Fruit fly (Drosophila melanogaster) whole organism, embryonic: ENCODE data around the gene CG44405.

Experiments used
- Antp ChIP-seq: fragments of 200-800 bp; sonication (Bioruptor generic); optimal IDR thresholded peaks from 3 replicates; lab custom pipeline; 2016; ENCODE audit warnings: missing biosample characterization, missing genetic modification characterization
- C15 ChIP-seq: fragments of 200-800 bp; sonication (Bioruptor generic); IDR thresholded peaks from 3 replicates; pipeline ENCODE4 v1.3.6; 2022; ENCODE audit warnings: missing biosample characterization, missing genetic modification characterization
- CG11093 ChIP-seq: fragments of 200-800 bp; sonication (Bioruptor generic); IDR thresholded peaks from 3 replicates; pipeline ENCODE4 v1.3.6; 2022; ENCODE audit warnings: missing biosample characterization, missing genetic modification characterization
- CG12155 ChIP-seq: fragments of 200-800 bp; sonication (Bioruptor generic); optimal IDR thresholded peaks from 3 replicates; lab custom pipeline; 2016; ENCODE audit warnings: missing biosample characterization, missing genetic modification characterization
- CG12659 ChIP-seq: fragments of 200-800 bp; sonication (Bioruptor generic); optimal IDR thresholded peaks from 3 replicates; lab custom pipeline; 2017; ENCODE audit warnings: mild to moderate bottlenecking, missing biosample characterization, missing genetic modification reagents, missing genetic modification characterization
- CG13894 ChIP-seq: fragments of 200-800 bp; sonication (Bioruptor generic); optimal IDR thresholded peaks from 3 replicates; lab custom pipeline; 2018; ENCODE audit warnings: missing biosample characterization, mild to moderate bottlenecking, missing genetic modification characterization, moderate library complexity
- CG14014 ChIP-seq: fragments of 200-800 bp; sonication (Bioruptor generic); IDR thresholded peaks from 2 replicates; pipeline ENCODE4 v1.3.6; 2022; ENCODE audit warnings: missing biosample characterization, missing genetic modification characterization
- CG14860 ChIP-seq: fragments of 200-800 bp; sonication (Bioruptor generic); IDR thresholded peaks from 3 replicates; pipeline ENCODE4 v1.3.6; 2022; ENCODE audit warnings: missing biosample characterization, missing genetic modification characterization; ENCODE audit not compliant: partially characterized antibody
- CG15514 ChIP-seq: fragments of 200-800 bp; sonication (Bioruptor generic); optimal IDR thresholded peaks from 3 replicates; lab custom pipeline; 2017; ENCODE audit warnings: missing biosample characterization, missing genetic modification characterization, mild to moderate bottlenecking, moderate library complexity, missing genetic modification reagents
- CG1602 ChIP-seq: fragments of 200-800 bp; sonication (Bioruptor generic); optimal IDR thresholded peaks from 3 replicates; lab custom pipeline; 2016; ENCODE audit warnings: missing biosample characterization, missing genetic modification characterization
- CG32767 ChIP-seq: fragments of 200-800 bp; sonication (Bioruptor generic); IDR thresholded peaks from 2 replicates; pipeline ENCODE4 v1.3.6; 2022; ENCODE audit warnings: missing biosample characterization, missing genetic modification characterization
- CG32772 ChIP-seq: fragments of 200-800 bp; sonication (Bioruptor generic); IDR thresholded peaks from 2 replicates; pipeline ENCODE4 v1.3.6; 2022; ENCODE audit warnings: missing biosample characterization, missing genetic modification characterization
- CG4282 ChIP-seq: fragments of 200-800 bp; sonication (Bioruptor generic); optimal IDR thresholded peaks from 2 replicates; lab custom pipeline; 2016; ENCODE audit warnings: missing biosample characterization, missing genetic modification characterization
- CG4617 ChIP-seq: fragments of 200-800 bp; sonication (Bioruptor generic); optimal IDR thresholded peaks from 3 replicates; lab custom pipeline; 2016; ENCODE audit warnings: missing biosample characterization, missing genetic modification characterization, borderline replicate concordance
- CG6854 ChIP-seq: fragments of 200-800 bp; sonication (Bioruptor generic); optimal IDR thresholded peaks from 3 replicates; lab custom pipeline; 2017; ENCODE audit warnings: missing biosample characterization, mild to moderate bottlenecking, missing genetic modification characterization
- CG9215 ChIP-seq: fragments of 200-800 bp; sonication (Bioruptor generic); IDR thresholded peaks from 2 replicates; pipeline ENCODE4 v1.3.6; 2022; ENCODE audit warnings: missing biosample characterization, missing genetic modification characterization
- D ChIP-seq, 2 experiments: fragments of 200-800 bp in 1 of 2; fragments of >200 bp in 1 of 2; sonication (Bioruptor generic) in 1 of 2; optimal IDR thresholded peaks; 2 replicates in 1 of 2; 3 replicates in 1 of 2; lab custom pipeline; 2017; ENCODE audit warnings: mild to moderate bottlenecking in 1 of 2, missing biosample characterization in 1 of 2, missing genetic modification characterization in 1 of 2, missing genetic modification reagents in 1 of 2
- Dad ChIP-seq: fragments of 200-800 bp; sonication (Bioruptor generic); optimal IDR thresholded peaks from 3 replicates; lab custom pipeline; 2016; ENCODE audit warnings: missing biosample characterization, missing genetic modification characterization
- Doc3 ChIP-seq: fragments of 200-800 bp; sonication (Bioruptor generic); IDR thresholded peaks from 3 replicates; pipeline ENCODE4 v1.3.6; 2022; ENCODE audit warnings: missing biosample characterization, missing genetic modification characterization; ENCODE audit not compliant: partially characterized antibody
- Dp ChIP-seq: fragments of 200-800 bp; sonication (Bioruptor generic); optimal IDR thresholded peaks from 2 replicates; lab custom pipeline; 2018; ENCODE audit warnings: missing biosample characterization, mild to moderate bottlenecking, missing genetic modification characterization, moderate library complexity
- Lpt ChIP-seq: fragments of >200 bp; optimal IDR thresholded peaks from 2 replicates; lab custom pipeline; 2018; ENCODE audit warnings: missing biosample characterization, missing genetic modification characterization
- Nf-YB ChIP-seq: fragments of 200-800 bp; sonication (Bioruptor generic); optimal IDR thresholded peaks from 3 replicates; lab custom pipeline; 2019; ENCODE audit warnings: missing biosample characterization, mild to moderate bottlenecking, missing genetic modification characterization, moderate library complexity
- Opbp ChIP-seq: fragments of 200-800 bp; sonication (Bioruptor generic); IDR thresholded peaks from 3 replicates; pipeline ENCODE4 v1.3.6; 2022; ENCODE audit warnings: missing biosample characterization, missing genetic modification characterization; ENCODE audit not compliant: partially characterized antibody
- Ptx1 ChIP-seq: fragments of 200-800 bp; sonication (Bioruptor generic); IDR thresholded peaks from 2 replicates; pipeline ENCODE4 v1.3.6; 2022; ENCODE audit warnings: missing biosample characterization, missing genetic modification characterization
- Sox102F ChIP-seq: fragments of 200-800 bp; sonication (Bioruptor generic); optimal IDR thresholded peaks from 2 replicates; lab custom pipeline; 2018; ENCODE audit warnings: missing biosample characterization, mild to moderate bottlenecking, missing genetic modification characterization, moderate library complexity
- ab ChIP-seq: fragments of 200-800 bp; sonication (Bioruptor generic); optimal IDR thresholded peaks from 2 replicates; lab custom pipeline; 2016; ENCODE audit warnings: missing biosample characterization, missing genetic modification characterization
- amos ChIP-seq: fragments of 200-800 bp; sonication (Bioruptor generic); IDR thresholded peaks from 2 replicates; pipeline ENCODE4 v1.3.6; 2022; ENCODE audit warnings: missing biosample characterization, missing genetic modification characterization; ENCODE audit not compliant: partially characterized antibody
- ara ChIP-seq: fragments of 200-800 bp; sonication (Bioruptor generic); IDR thresholded peaks from 2 replicates; pipeline ENCODE4 v1.3.6; 2022; ENCODE audit warnings: missing biosample characterization, missing genetic modification characterization
- ase ChIP-seq: fragments of 200-800 bp; sonication (Bioruptor generic); IDR thresholded peaks from 3 replicates; pipeline ENCODE4 v1.3.6; 2022; ENCODE audit warnings: missing biosample characterization, missing genetic modification characterization
- az2 ChIP-seq: fragments of 200-800 bp; sonication (Bioruptor generic); optimal IDR thresholded peaks from 3 replicates; lab custom pipeline; 2016; ENCODE audit warnings: missing biosample characterization, missing genetic modification characterization
- bcd ChIP-seq: fragments of 200-800 bp; sonication (Bioruptor generic); optimal IDR thresholded peaks from 2 replicates; lab custom pipeline; 2017; ENCODE audit warnings: missing biosample characterization, mild to moderate bottlenecking, missing genetic modification characterization
- bsh ChIP-seq, 2 experiments: fragments of 200-800 bp; sonication (Bioruptor generic); optimal IDR thresholded peaks; 2 replicates each; lab custom pipeline; 2017 to 2018; ENCODE audit warnings: mild to moderate bottlenecking in 2 of 2, missing biosample characterization in 2 of 2, missing genetic modification characterization in 2 of 2, moderate library complexity in 1 of 2
- corto ChIP-seq: fragments of 200-800 bp; sonication (Bioruptor generic); optimal IDR thresholded peaks from 2 replicates; lab custom pipeline; 2016; ENCODE audit warnings: missing biosample characterization, mild to moderate bottlenecking, missing genetic modification characterization, moderate library complexity
- disco-r ChIP-seq: fragments of 200-800 bp; sonication (Bioruptor generic); optimal IDR thresholded peaks from 2 replicates; lab custom pipeline; 2016; ENCODE audit warnings: missing biosample characterization, missing genetic modification characterization
- en ChIP-seq: fragments of 200-800 bp; sonication (Bioruptor generic); optimal IDR thresholded peaks from 2 replicates; lab custom pipeline; 2016; ENCODE audit warnings: missing biosample characterization, missing genetic modification characterization
- eyg ChIP-seq: fragments of 200-800 bp; sonication (Bioruptor generic); optimal IDR thresholded peaks from 3 replicates; lab custom pipeline; 2016; ENCODE audit warnings: missing biosample characterization, missing genetic modification characterization
- kay ChIP-seq: fragments of 200-800 bp; sonication (Bioruptor generic); optimal IDR thresholded peaks from 2 replicates; lab custom pipeline; 2016; ENCODE audit warnings: missing biosample characterization, missing genetic modification characterization
- nerfin-2 ChIP-seq: fragments of 200-800 bp; sonication (Bioruptor generic); IDR thresholded peaks from 2 replicates; pipeline ENCODE4 v1.3.6; 2022; ENCODE audit warnings: missing biosample characterization, missing genetic modification characterization; ENCODE audit not compliant: partially characterized antibody
- nmo ChIP-seq: fragments of 200-800 bp; sonication (Bioruptor generic); optimal IDR thresholded peaks from 2 replicates; lab custom pipeline; 2018; ENCODE audit warnings: missing biosample characterization, mild to moderate bottlenecking, missing genetic modification characterization, moderate library complexity
- pum ChIP-seq: fragments of 200-800 bp; sonication (Bioruptor generic); optimal IDR thresholded peaks from 2 replicates; lab custom pipeline; 2016; ENCODE audit warnings: missing biosample characterization, missing genetic modification characterization
- pzg ChIP-seq: fragments of 200-800 bp; sonication (Bioruptor generic); optimal IDR thresholded peaks from 3 replicates; lab custom pipeline; 2018; ENCODE audit warnings: missing biosample characterization, mild to moderate bottlenecking, missing genetic modification characterization, moderate library complexity
- seq ChIP-seq: fragments of 200-800 bp; sonication (Bioruptor generic); IDR thresholded peaks from 2 replicates; pipeline ENCODE4 v1.3.6; 2022; ENCODE audit warnings: missing biosample characterization, missing genetic modification characterization
- slou ChIP-seq: fragments of 200-800 bp; sonication (Bioruptor generic); optimal IDR thresholded peaks from 3 replicates; lab custom pipeline; 2016; ENCODE audit warnings: missing biosample characterization, missing genetic modification characterization
- sqz ChIP-seq: fragments of 200-800 bp; sonication (Bioruptor generic); optimal IDR thresholded peaks from 3 replicates; lab custom pipeline; 2018; ENCODE audit warnings: missing biosample characterization, mild to moderate bottlenecking, missing genetic modification characterization
- ssp ChIP-seq: fragments of 200-800 bp; sonication (Bioruptor generic); IDR thresholded peaks from 2 replicates; pipeline ENCODE4 v1.3.6; 2022; ENCODE audit warnings: missing biosample characterization, missing genetic modification characterization
- trh ChIP-seq: fragments of 200-800 bp; sonication (Bioruptor generic); optimal IDR thresholded peaks from 2 replicates; lab custom pipeline; 2016; ENCODE audit warnings: missing biosample characterization, missing genetic modification characterization
- twi ChIP-seq: fragments of 200-800 bp; optimal IDR thresholded peaks from 2 replicates; lab custom pipeline; 2019; ENCODE audit warnings: missing biosample characterization, mild to moderate bottlenecking, missing genetic modification characterization, moderate library complexity

CG44405 gene

dm6 chr2L:16310648-16311047 lies 31.5 kb downstream of the CG44405 start, which contains the start of the genes cni and fzy (continued):
- TF ChIP-seq CG12155 (GFP tag; lab: Kevin White, UChicago), result peak; percentile 37

dm6 chr2L:16307026-16307703 lies 35.0 kb downstream of the CG44405 start, which contains the start of the genes CG5861 and Syx5:
TSS of gene CG5861 (minus strand) at chr2L:16307298.
TSS of gene Syx5 (plus strand) at chr2L:16307346.
- TF ChIP-seq twi (tag; lab: Kevin White, UChicago) (peak; percentile 54), az2 (peak; percentile 53), nerfin-2 (GFP tag; lab: Robert Waterston, UW) (peak; percentile 77), CG1602 (GFP tag; lab: Kevin White, UChicago) (no peak), CG9215 (GFP tag; lab: Robert Waterston, UW) (no peak; the same call in 1 of the 2 replicates), CG6854 (GFP tag; lab: Kevin White, UChicago) (no peak), sqz (GFP tag; lab: Kevin White, UChicago) (peak; percentile 88), CG32772 (GFP tag; lab: Robert Waterston, UW) (peak; percentile 74; the same call in 1 of the 2 replicates), eyg (no peak), bcd (GFP tag; lab: Kevin White, UChicago) (peak; percentile 62), Lpt (GFP tag; lab: Kevin White, UChicago) (no peak), CG15514 (peak; percentile 52), CG11093 (GFP tag; lab: Robert Waterston, UW) (no peak), C15 (GFP tag; lab: Robert Waterston, UW) (no peak), nmo (GFP tag; lab: Kevin White, UChicago) (peak; percentile 72), ssp (0 out of 2 replicates have a peak, but pooled peaks have one; percentile 28), CG32767 (GFP tag; lab: Robert Waterston, UW) (no peak), ab (GFP tag; lab: Kevin White, UChicago) (no peak), Opbp (peak; percentile 76; the same call in 2 of the 3 replicates), CG4282 (no peak), ara (GFP tag; lab: Robert Waterston, UW) (no peak), pum (GFP tag; lab: Kevin White, UChicago) (no peak), Doc3 (GFP tag; lab: Robert Waterston, UW) (peak; percentile 97), CG4617 (peak; percentile 61), Dad (no peak), Antp (GFP tag; lab: Kevin White, UChicago) (no peak), CG14014 (GFP tag; lab: Robert Waterston, UW) (peak; percentile 16; the same call in 1 of the 2 replicates), seq (GFP tag; lab: Robert Waterston, UW) (no peak), corto (GFP tag; lab: Kevin White, UChicago) (no peak), pzg (GFP tag; lab: Kevin White, UChicago) (peak; percentile 68), en (GFP tag; lab: Kevin White, UChicago) (no peak), slou (GFP tag; lab: Kevin White, UChicago) (no peak), ase (GFP tag; lab: Robert Waterston, UW) (no peak), Dp (GFP tag; lab: Kevin White, UChicago) (peak; percentile 35), D (optimal IDR thresholded peaks at IDR 0.05; lab: Kevin White, UChicago) (no peak), D (GFP tag; optimal IDR thresholded peaks at IDR 0.05; lab: Kevin White, UChicago) (no peak), disco-r (no peak), CG13894 (no peak), trh (GFP tag; lab: Kevin White, UChicago) (no peak), Sox102F (GFP tag; lab: Kevin White, UChicago) (no peak), Ptx1 (peak; percentile 64), bsh (GFP tag; optimal IDR thresholded peaks at IDR 0.05; lab: Kevin White, UChicago) (peak in 1 of 2 experiments; percentile 56), kay (GFP tag; lab: Kevin White, UChicago) (peak; percentile 23), CG14860 (GFP tag; lab: Robert Waterston, UW) (peak; percentile 88), Nf-YB (GFP tag; lab: Kevin White, UChicago) (peak; percentile 5), amos (GFP tag; lab: Robert Waterston, UW) (peak; percentile 84; the same call in 1 of the 2 replicates), CG12659 (GFP tag; lab: Kevin White, UChicago) (peak; percentile 81)
